Fruit fly (Drosophila melanogaster): ENCODE measurements around the gene CG17378.

CG17378 gene

dm6 chr2L:6789358-6789757 lies 15.5 kb downstream of the CG17378 start (continued):
- TF ChIP-seq Mrtf (GFP tag; IDR thresholded peaks at IDR 0.05) (no peak), gt (GFP tag; IDR thresholded peaks at IDR 0.05) (no peak), CG34376 (GFP tag; optimal IDR thresholded peaks at IDR 0.05) (peak; percentile 96), CG17612 (GFP tag; IDR thresholded peaks at IDR 0.05) (no peak), CG11696 (GFP tag; IDR thresholded peaks at IDR 0.05) (no peak), grn (GFP tag; optimal IDR thresholded peaks at IDR 0.05) (peak; percentile 99), CG34224 (GFP tag; IDR thresholded peaks at IDR 0.05; ENCODE audit: partially characterized antibody) (no peak), z (GFP tag; IDR thresholded peaks at IDR 0.05) (no peak), Hey (tag; optimal IDR thresholded peaks at IDR 0.05) (peak; percentile 31), ato (GFP tag; IDR thresholded peaks at IDR 0.05; ENCODE audit: partially characterized antibody) (no peak), sens (GFP tag) (peak; percentile 73), lmd (GFP tag; IDR thresholded peaks at IDR 0.05) (no peak), odd (GFP tag; optimal IDR thresholded peaks at IDR 0.05) (peak; percentile 46), Rx (GFP tag; IDR thresholded peaks at IDR 0.05) (0 out of 2 replicates have a peak, but pooled peaks have one; percentile 11), HmgZ (tag; optimal IDR thresholded peaks at IDR 0.05) (peak; percentile 13), slp2 (GFP tag; optimal IDR thresholded peaks at IDR 0.05) (no peak), GATAe (GFP tag; conservative IDR thresholded peaks at IDR 0.05) (peak; percentile 57; the same call in 1 of the 2 replicates), CG3281 (GFP tag; optimal IDR thresholded peaks at IDR 0.05) (peak; percentile 39), corto (GFP tag; optimal IDR thresholded peaks at IDR 0.05) (peak; percentile 21), PHDP (tag; optimal IDR thresholded peaks at IDR 0.05) (peak; percentile 18), CG10543 (GFP tag; optimal IDR thresholded peaks at IDR 0.05) (peak; percentile 36), Med (GFP tag) (peak; percentile 38), CG13287 (GFP tag; IDR thresholded peaks at IDR 0.05; ENCODE audit: partially characterized antibody) (no peak), cwo (GFP tag; optimal IDR thresholded peaks at IDR 0.05) (peak; percentile 31), CG15479 (GFP tag; optimal IDR thresholded peaks at IDR 0.05) (peak; percentile 25), unc-4 (GFP tag; IDR thresholded peaks at IDR 0.05; ENCODE audit: partially characterized antibody) (no peak), lbe (GFP tag; optimal IDR thresholded peaks at IDR 0.05) (peak; percentile 34), org-1 (GFP tag; optimal IDR thresholded peaks at IDR 0.05) (no peak), CG30403 (GFP tag; optimal IDR thresholded peaks at IDR 0.05) (no peak), sd (tag; optimal IDR thresholded peaks at IDR 0.05) (peak; percentile 27), Pdp1 (GFP tag; optimal IDR thresholded peaks at IDR 0.05) (peak in 1 of 2 experiments; percentile 85), ems (GFP tag; optimal IDR thresholded peaks at IDR 0.05) (no peak), lov (optimal IDR thresholded peaks at IDR 0.05) (no peak), lov (GFP tag; IDR thresholded peaks at IDR 0.05) (0 out of 3 replicates have a peak, but pooled peaks have one; percentile 15), ATbp (GFP tag; optimal IDR thresholded peaks at IDR 0.05) (peak; percentile 32), Bteb2 (GFP tag; optimal IDR thresholded peaks at IDR 0.05) (no peak), CG13424 (tag; optimal IDR thresholded peaks at IDR 0.05) (no peak), zen2 (GFP tag; IDR thresholded peaks at IDR 0.05; ENCODE audit: partially characterized antibody) (no peak), sug (tag; optimal IDR thresholded peaks at IDR 0.05) (peak; percentile 70), mirr (GFP tag; optimal IDR thresholded peaks at IDR 0.05) (peak; percentile 88), nau (GFP tag; optimal IDR thresholded peaks at IDR 0.05) (peak; percentile 32), CG12236 (GFP tag; optimal IDR thresholded peaks at IDR 0.05) (no peak), CG31388 (GFP tag; optimal IDR thresholded peaks at IDR 0.05) (no peak), CG6813 (GFP tag; optimal IDR thresholded peaks at IDR 0.05) (peak; percentile 33), caup (GFP tag; optimal IDR thresholded peaks at IDR 0.05; ENCODE audit: severe bottlenecking) (peak; percentile 33), CG1603 (tag; optimal IDR thresholded peaks at IDR 0.05) (no peak), Mad (GFP tag; optimal IDR thresholded peaks at IDR 0.05) (no peak), Atf6 (GFP tag; IDR thresholded peaks at IDR 0.05) (0 out of 2 replicates have a peak, but pooled peaks have one; percentile 9), Dad (GFP tag; optimal IDR thresholded peaks at IDR 0.05) (no peak), lab (GFP tag; optimal IDR thresholded peaks at IDR 0.05) (peak; percentile 84)
